ENCODE assay signal across 7 worm cellular contexts in the genomic region with DNA sequence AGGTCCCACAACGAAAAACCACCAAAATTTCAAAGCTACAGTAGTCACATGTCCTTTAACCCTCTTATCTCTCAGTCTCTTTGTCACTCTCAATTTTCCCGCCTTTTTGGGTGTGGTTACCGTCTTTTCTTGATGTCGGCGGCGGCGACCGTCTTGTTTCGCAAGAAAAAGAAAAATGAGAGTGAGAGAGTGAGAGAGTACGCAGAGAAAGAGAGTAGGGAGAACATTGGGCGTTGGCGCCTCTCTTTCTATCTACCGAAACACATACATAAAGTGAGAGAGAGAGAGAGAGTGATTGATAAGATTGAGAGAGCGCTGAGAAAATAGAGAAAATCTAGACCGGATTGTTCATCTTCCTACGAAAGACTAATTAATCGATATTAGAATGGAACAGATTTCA.
A peak's percentile ranks its signal among the peaks of the same experiment; 100 is the strongest.
TF ChIP-seq lines count a peak whose summit lies in the region.

No protein-coding gene starts in this region.

TF ChIP-seq in whole organism, L1 larva, 84 proteins besides CTCF, POLR2A, EP300 and RAD21 (continues in another document):
- TF ChIP-seq lin-13 (GFP tag; optimal IDR thresholded peaks at IDR 0.05; lab: Kevin White, UChicago) (peak; percentile 75), hpl-2 (GFP tag; optimal IDR thresholded peaks at IDR 0.05; lab: Kevin White, UChicago) (peak; percentile 62), elt-3 (tag; optimal IDR thresholded peaks at IDR 0.05; lab: Kevin White, UChicago) (peak; percentile 34 to 96 (median 92)), grh-1 (GFP tag; IDR thresholded peaks at IDR 0.05; lab: Robert Waterston, UW) (peak; percentile 80), nhr-85 (tag; lab: Kevin White, UChicago) (peak; percentile 99), unc-62 (GFP tag; optimal IDR thresholded peaks at IDR 0.05; lab: Kevin White, UChicago) (no peak), efl-3 (GFP tag; optimal IDR thresholded peaks at IDR 0.05; lab: Kevin White, UChicago) (peak; percentile 63), nhr-84 (tag; optimal IDR thresholded peaks at IDR 0.05; lab: Kevin White, UChicago) (no peak), egl-13 (tag; optimal IDR thresholded peaks at IDR 0.05; lab: Kevin White, UChicago) (no peak), rnt-1 (tag; optimal IDR thresholded peaks at IDR 0.05; lab: Kevin White, UChicago) (peak; percentile 50), swsn-7 (tag; optimal IDR thresholded peaks at IDR 0.05; lab: Kevin White, UChicago) (peak; percentile 48), lin-14 (GFP tag; optimal IDR thresholded peaks at IDR 0.05; lab: Kevin White, UChicago) (peak; percentile 95)

TF ChIP-seq in whole organism, L2 larva, 48 proteins besides CTCF, POLR2A, EP300 and RAD21 (continues in another document):
- TF ChIP-seq ztf-1 (GFP tag; conservative IDR thresholded peaks at IDR 0.05; lab: Robert Waterston, UW) = no peak
- no peak for TF ChIP-seq nhr-11 (tag; optimal IDR thresholded peaks at IDR 0.05; lab: Kevin White, UChicago)
- no peak for TF ChIP-seq zag-1 (tag; optimal IDR thresholded peaks at IDR 0.05; lab: Kevin White, UChicago)
- TF ChIP-seq ama-1 (optimal IDR thresholded peaks at IDR 0.05; lab: Kevin White, UChicago) = no peak
- TF ChIP-seq snpc-4 (tag; optimal IDR thresholded peaks at IDR 0.05; lab: Kevin White, UChicago) = peak; percentile 16
- TF ChIP-seq sem-4 (tag; optimal IDR thresholded peaks at IDR 0.05; lab: Kevin White, UChicago) = peak; percentile 29
- TF ChIP-seq nhr-77 (tag; optimal IDR thresholded peaks at IDR 0.05; lab: Kevin White, UChicago) = no peak
- TF ChIP-seq mdl-1 (tag; optimal IDR thresholded peaks at IDR 0.05; lab: Kevin White, UChicago) = peak in 1 of 2 experiments; percentile 63
- no peak for TF ChIP-seq lin-11 (tag; optimal IDR thresholded peaks at IDR 0.05; lab: Kevin White, UChicago)
- no peak for TF ChIP-seq lin-39 (tag; optimal IDR thresholded peaks at IDR 0.05; lab: Kevin White, UChicago)
- no peak for TF ChIP-seq ztf-11 (tag; optimal IDR thresholded peaks at IDR 0.05; lab: Kevin White, UChicago)
- no peak for TF ChIP-seq peb-1 (tag; optimal IDR thresholded peaks at IDR 0.05; lab: Kevin White, UChicago)
- peak; percentile 28 for TF ChIP-seq C34F6.9 (tag; optimal IDR thresholded peaks at IDR 0.05; lab: Kevin White, UChicago)

TF ChIP-seq in whole organism, L3 larva, 47 proteins besides CTCF, POLR2A, EP300 and RAD21 (continues in another document):
- TF ChIP-seq zag-1 (tag; optimal IDR thresholded peaks at IDR 0.05; lab: Kevin White, UChicago) (no peak), ceh-82 (tag; optimal IDR thresholded peaks at IDR 0.05; lab: Kevin White, UChicago) (no peak), pha-4 (tag; optimal IDR thresholded peaks at IDR 0.05; lab: Kevin White, UChicago) (peak; percentile 60), lin-39 (tag; optimal IDR thresholded peaks at IDR 0.05; lab: Kevin White, UChicago) (no peak), elt-3 (tag; optimal IDR thresholded peaks at IDR 0.05; lab: Kevin White, UChicago) (peak; percentile 1 to 92 (median 38)), mdl-1 (tag; optimal IDR thresholded peaks at IDR 0.05; lab: Kevin White, UChicago) (peak; percentile 50), skn-1 (tag; optimal IDR thresholded peaks at IDR 0.05; lab: Kevin White, UChicago) (no peak), pqm-1 (tag; optimal IDR thresholded peaks at IDR 0.05; lab: Kevin White, UChicago) (peak; percentile 59), egl-27 (tag; optimal IDR thresholded peaks at IDR 0.05; lab: Kevin White, UChicago) (peak; percentile 43), lin-15B (tag; optimal IDR thresholded peaks at IDR 0.05; lab: Kevin White, UChicago) (peak; percentile 15), eor-1 (tag; optimal IDR thresholded peaks at IDR 0.05; lab: Kevin White, UChicago) (no peak), ztf-4 (tag; optimal IDR thresholded peaks at IDR 0.05; lab: Kevin White, UChicago) (no peak), daf-12 (tag; optimal IDR thresholded peaks at IDR 0.05; lab: Kevin White, UChicago) (no peak)

TF ChIP-seq in whole organism, L4 larva, 104 proteins besides CTCF, POLR2A, EP300 and RAD21 (continues in another document):
- no peak for TF ChIP-seq nhr-76 (tag; optimal IDR thresholded peaks at IDR 0.05; lab: Kevin White, UChicago)
- TF ChIP-seq egl-43 (GFP tag; IDR thresholded peaks at IDR 0.05; lab: Robert Waterston, UW) = no peak
- TF ChIP-seq ztf-7 (tag; optimal IDR thresholded peaks at IDR 0.05; lab: Kevin White, UChicago) = no peak
- TF ChIP-seq ceh-62 (tag; optimal IDR thresholded peaks at IDR 0.05; lab: Kevin White, UChicago) = no peak
- TF ChIP-seq vab-7 (GFP tag; IDR thresholded peaks at IDR 0.05; lab: Robert Waterston, UW) = no peak
- TF ChIP-seq attf-4 (tag; optimal IDR thresholded peaks at IDR 0.05; lab: Kevin White, UChicago) = no peak
- peak; percentile 58 for TF ChIP-seq nhr-10 (tag; optimal IDR thresholded peaks at IDR 0.05; lab: Kevin White, UChicago)
- TF ChIP-seq set-16 (GFP tag; IDR thresholded peaks at IDR 0.05; lab: Robert Waterston, UW) = 0 out of 2 replicates have a peak, but pooled peaks have one; percentile 16
- TF ChIP-seq mxl-3 (GFP tag; optimal IDR thresholded peaks at IDR 0.05; lab: Kevin White, UChicago) = peak; percentile 88
- no peak for TF ChIP-seq fos-1 (tag; optimal IDR thresholded peaks at IDR 0.05; lab: Kevin White, UChicago)
- TF ChIP-seq F49E8.2 (tag; optimal IDR thresholded peaks at IDR 0.05; lab: Kevin White, UChicago; ENCODE audit: borderline replicate concordance) = no peak
- no peak for TF ChIP-seq madf-5 (GFP tag; IDR thresholded peaks at IDR 0.05; lab: Robert Waterston, UW)
- TF ChIP-seq skn-1 (tag; optimal IDR thresholded peaks at IDR 0.05; lab: Kevin White, UChicago) = no peak
- peak; percentile 67 for TF ChIP-seq lin-13 (GFP tag; optimal IDR thresholded peaks at IDR 0.05; lab: Kevin White, UChicago)

TF ChIP-seq in whole organism, late embryonic, 69 proteins besides CTCF, POLR2A, EP300 and RAD21:
- TF ChIP-seq eyg-1 (tag; optimal IDR thresholded peaks at IDR 0.05; lab: Kevin White, UChicago) = no peak
- peak; percentile 52 for TF ChIP-seq pqm-1 (tag; optimal IDR thresholded peaks at IDR 0.05; lab: Kevin White, UChicago)
- TF ChIP-seq elt-2 (tag; optimal IDR thresholded peaks at IDR 0.05; lab: Kevin White, UChicago) = peak; percentile 24

TF ChIP-seq in whole organism, mixed stage, embryonic, 35 proteins besides CTCF, POLR2A, EP300 and RAD21:
- TF ChIP-seq elt-3 (tag; optimal IDR thresholded peaks at IDR 0.05; lab: Kevin White, UChicago) = peak; percentile 72
- peak; percentile 53 for TF ChIP-seq blmp-1 (tag; optimal IDR thresholded peaks at IDR 0.05; lab: Kevin White, UChicago)
- no peak for TF ChIP-seq mls-2 (tag; optimal IDR thresholded peaks at IDR 0.05; lab: Kevin White, UChicago)

TF ChIP-seq in whole organism, young adult, 124 proteins besides CTCF, POLR2A, EP300 and RAD21 (continues in another document):
- TF ChIP-seq xnd-1 (tag; optimal IDR thresholded peaks at IDR 0.05; lab: Kevin White, UChicago) (no peak), nhr-90 (tag; optimal IDR thresholded peaks at IDR 0.05; lab: Kevin White, UChicago) (peak; percentile 15), zim-3 (tag; optimal IDR thresholded peaks at IDR 0.05; lab: Kevin White, UChicago) (no peak), lin-54 (GFP tag; optimal IDR thresholded peaks at IDR 0.05; lab: Kevin White, UChicago) (peak; percentile 11), somi-1 (GFP tag; optimal IDR thresholded peaks at IDR 0.05; lab: Kevin White, UChicago) (peak; percentile 64), aptf-3 (GFP tag; IDR thresholded peaks at IDR 0.05; lab: Robert Waterston, UW) (no peak), B0336.3 (GFP tag; IDR thresholded peaks at IDR 0.05; lab: Robert Waterston, UW) (peak; percentile 39; the same call in 1 of the 2 replicates), attf-5 (GFP tag; optimal IDR thresholded peaks at IDR 0.05; lab: Kevin White, UChicago) (peak; percentile 82), ztf-22 (GFP tag; optimal IDR thresholded peaks at IDR 0.05; lab: Kevin White, UChicago) (peak; percentile 51), madf-10 (tag; optimal IDR thresholded peaks at IDR 0.05; lab: Kevin White, UChicago) (peak; percentile 46), tlf-1 (GFP tag; optimal IDR thresholded peaks at IDR 0.05; lab: Kevin White, UChicago) (peak; percentile 17), chd-7 (tag; optimal IDR thresholded peaks at IDR 0.05; lab: Kevin White, UChicago) (peak; percentile 70), hmg-1.2 (GFP tag; IDR thresholded peaks at IDR 0.05; lab: Robert Waterston, UW) (peak; percentile 35; the same call in 1 of the 2 replicates), ztf-28 (GFP tag; IDR thresholded peaks at IDR 0.05; lab: Robert Waterston, UW) (no peak), nhr-80 (tag; optimal IDR thresholded peaks at IDR 0.05; lab: Kevin White, UChicago) (peak; percentile 97), ztf-26 (tag; optimal IDR thresholded peaks at IDR 0.05; lab: Kevin White, UChicago) (peak; percentile 68), ceh-91 (GFP tag; IDR thresholded peaks at IDR 0.05; lab: Robert Waterston, UW) (no peak), mcd-1 (GFP tag; IDR thresholded peaks at IDR 0.05; lab: Robert Waterston, UW) (peak; percentile 31), lin-40 (tag; optimal IDR thresholded peaks at IDR 0.05; lab: Kevin White, UChicago) (peak; percentile 82), hmg-20 (GFP tag; IDR thresholded peaks at IDR 0.05; lab: Robert Waterston, UW) (no peak), F39B2.1 (GFP tag; IDR thresholded peaks at IDR 0.05; lab: Robert Waterston, UW) (no peak), ets-4 (GFP tag; optimal IDR thresholded peaks at IDR 0.05; lab: Kevin White, UChicago) (peak; percentile 24), snpc-1.1 (tag; optimal IDR thresholded peaks at IDR 0.05; lab: Kevin White, UChicago; ENCODE audit: insufficient read depth) (no peak), cebp-1 (GFP tag; IDR thresholded peaks at IDR 0.05; lab: Robert Waterston, UW) (peak; percentile 85), cebp-1 (tag; optimal IDR thresholded peaks at IDR 0.05; lab: Kevin White, UChicago) (peak; percentile 92), dox-1 (GFP tag; IDR thresholded peaks at IDR 0.05; lab: Robert Waterston, UW) (peak; percentile 75), zfh-2 (GFP tag; conservative IDR thresholded peaks at IDR 0.05; lab: Robert Waterston, UW) (peak; percentile 37; the same call in 1 of the 2 replicates), let-607 (tag; optimal IDR thresholded peaks at IDR 0.05; lab: Kevin White, UChicago) (peak; percentile 23 to 41), atf-7 (tag; optimal IDR thresholded peaks at IDR 0.05; lab: Kevin White, UChicago) (peak; percentile 15), C06A6.2 (GFP tag; conservative IDR thresholded peaks at IDR 0.05; lab: Robert Waterston, UW) (peak; percentile 63), F23B12.7 (tag; optimal IDR thresholded peaks at IDR 0.05; lab: Kevin White, UChicago; ENCODE audit: insufficient read depth) (peak; percentile 14), sptf-2 (GFP tag; optimal IDR thresholded peaks at IDR 0.05; lab: Kevin White, UChicago) (peak; percentile 54), tbp1 (GFP tag; optimal IDR thresholded peaks at IDR 0.05; lab: Kevin White, UChicago) (peak; percentile 46), snpc-4 (GFP tag; optimal IDR thresholded peaks at IDR 0.05; lab: Kevin White, UChicago) (no peak), snpc-4 (tag; optimal IDR thresholded peaks at IDR 0.05; lab: Kevin White, UChicago) (peak; percentile 45 to 74 (median 48))
